Fruit fly (Drosophila melanogaster) Kc167 (cell line): Measurements from ENCODE around the gene cype.

Experiments
- Myc ChIP-seq: fragments of >200 bp; optimal IDR thresholded peaks from 2 replicates; lab custom pipeline; 2017; ENCODE audit warnings: missing external identifiers
- Sin3A ChIP-seq: fragments of >200 bp; optimal IDR thresholded peaks from 2 replicates; lab custom pipeline; 2018; ENCODE audit warnings: missing external identifiers
- h ChIP-seq: fragments of >200 bp; optimal IDR thresholded peaks from 3 replicates; lab custom pipeline; 2018; ENCODE audit warnings: missing external identifiers
- insv ChIP-seq: fragments of >200 bp; optimal IDR thresholded peaks from 3 replicates; lab custom pipeline; 2018; ENCODE audit warnings: missing external identifiers
- psq ChIP-seq: fragments of >200 bp; optimal IDR thresholded peaks from 2 replicates; lab custom pipeline; 2017; ENCODE audit warnings: missing external identifiers
- ttk ChIP-seq: sonication (Bioruptor generic); optimal IDR thresholded peaks from 2 replicates; lab custom pipeline; 2017; ENCODE audit warnings: missing external identifiers

The cype gene

dm6 chr2L:5290530-5290929 is 36.5 kb upstream of the cype start:
- no peak for TF ChIP-seq Myc (lab: Kevin White, UChicago)
- TF ChIP-seq psq (lab: Kevin White, UChicago): no peak
- TF ChIP-seq h (lab: Kevin White, UChicago): no peak

- TF ChIP-seq Myc (lab: Kevin White, UChicago) (no peak), h (lab: Kevin White, UChicago) (no peak), Sin3A (lab: Kevin White, UChicago) (no peak), ttk (lab: Kevin White, UChicago) (no peak), insv (lab: Kevin White, UChicago) (no peak), psq (lab: Kevin White, UChicago) (no peak)
Observed at dm6 chr2L:5291195-5291594, 35.8 kb upstream of the cype start.

dm6 chr2L:5291869-5292642 is 35.0 kb upstream of the cype start:
- TF ChIP-seq Myc (lab: Kevin White, UChicago) (no peak), h (lab: Kevin White, UChicago) (no peak), psq (lab: Kevin White, UChicago) (no peak), insv (lab: Kevin White, UChicago) (no peak), ttk (lab: Kevin White, UChicago) (no peak), Sin3A (lab: Kevin White, UChicago) (no peak)

dm6 chr2L:5292643-5292963 is 34.4 kb upstream of the cype start:
- TF ChIP-seq insv (lab: Kevin White, UChicago): no peak
- no peak for TF ChIP-seq psq (lab: Kevin White, UChicago)
- no peak for TF ChIP-seq h (lab: Kevin White, UChicago)
- no peak for TF ChIP-seq ttk (lab: Kevin White, UChicago)
- no peak for TF ChIP-seq Myc (lab: Kevin White, UChicago)
- no peak for TF ChIP-seq Sin3A (lab: Kevin White, UChicago)

- TF ChIP-seq Myc (lab: Kevin White, UChicago) (no peak), ttk (lab: Kevin White, UChicago) (no peak), Sin3A (lab: Kevin White, UChicago) (no peak), h (lab: Kevin White, UChicago) (no peak)
Observed at dm6 chr2L:5292977-5293513, 34.0 kb upstream of the cype start.

- TF ChIP-seq psq (lab: Kevin White, UChicago): no peak
- TF ChIP-seq Myc (lab: Kevin White, UChicago): no peak
- no peak for TF ChIP-seq insv (lab: Kevin White, UChicago)
- TF ChIP-seq h (lab: Kevin White, UChicago): no peak
- no peak for TF ChIP-seq Sin3A (lab: Kevin White, UChicago)
- TF ChIP-seq ttk (lab: Kevin White, UChicago): no peak
Observed at dm6 chr2L:5294392-5295244, 32.4 kb upstream of the cype start.

- TF ChIP-seq Myc (lab: Kevin White, UChicago) (no peak), psq (lab: Kevin White, UChicago) (no peak), h (lab: Kevin White, UChicago) (no peak), insv (lab: Kevin White, UChicago) (no peak), Sin3A (lab: Kevin White, UChicago) (no peak), ttk (lab: Kevin White, UChicago) (no peak)
Observed at dm6 chr2L:5295245-5295572, 31.8 kb upstream of the cype start.

dm6 chr2L:5296672-5297288 is 30.2 kb upstream of the cype start:
- no peak for TF ChIP-seq Myc (lab: Kevin White, UChicago)
- no peak for TF ChIP-seq h (lab: Kevin White, UChicago)
- TF ChIP-seq Sin3A (lab: Kevin White, UChicago): no peak
- TF ChIP-seq psq (lab: Kevin White, UChicago): no peak
- no peak for TF ChIP-seq insv (lab: Kevin White, UChicago)
- TF ChIP-seq ttk (lab: Kevin White, UChicago): no peak

dm6 chr2L:5297289-5297960 is 29.6 kb upstream of the cype start:
- TF ChIP-seq ttk (lab: Kevin White, UChicago) (no peak), insv (lab: Kevin White, UChicago) (no peak), psq (lab: Kevin White, UChicago) (no peak), h (lab: Kevin White, UChicago) (no peak), Sin3A (lab: Kevin White, UChicago) (no peak), Myc (lab: Kevin White, UChicago) (no peak)

dm6 chr2L:5297961-5298311 is 29.1 kb upstream of the cype start:
- no peak for TF ChIP-seq h (lab: Kevin White, UChicago)
- no peak for TF ChIP-seq Sin3A (lab: Kevin White, UChicago)
- no peak for TF ChIP-seq Myc (lab: Kevin White, UChicago)
